Worm (Caenorhabditis elegans) whole organism, early embryonic: ENCODE data around the gene drp-1.

Source experiments
- F13C5.2 ChIP-seq: sonication (generic microtip); optimal IDR thresholded peaks from 2 replicates; lab custom pipeline; 2017; ENCODE audit warnings: mild to moderate bottlenecking, missing genetic modification characterization, inconsistent platforms, missing compliant biosample characterization
- aly-1 ChIP-seq: sonication (generic microtip); optimal IDR thresholded peaks from 2 replicates; lab custom pipeline; 2016; ENCODE audit warnings: missing genetic modification characterization, missing compliant biosample characterization
- ama-1 ChIP-seq: fragments of 150-350 bp; optimal IDR thresholded peaks from 2 replicates; lab custom pipeline; 2014
- ceh-13 ChIP-seq: fragments of 200-800 bp; sonication (Bioruptor generic); optimal IDR thresholded peaks from 2 replicates; lab custom pipeline; 2018; ENCODE audit warnings: mild to moderate bottlenecking, missing genetic modification characterization, missing compliant biosample characterization
- ets-7 ChIP-seq: sonication (generic microtip); optimal IDR thresholded peaks from 2 replicates; lab custom pipeline; 2016; ENCODE audit warnings: missing genotype, missing genetic modification characterization, missing compliant biosample characterization
- flt-1 ChIP-seq: fragments of 200-800 bp; sonication (Bioruptor generic); IDR thresholded peaks from 2 replicates; pipeline ENCODE4 v1.3.6; 2022; ENCODE audit warnings: missing genetic modification characterization, missing compliant biosample characterization
- hmbx-1 ChIP-seq: sonication (generic microtip); optimal IDR thresholded peaks from 2 replicates; lab custom pipeline; 2016; ENCODE audit warnings: mild to moderate bottlenecking, missing genetic modification characterization, missing compliant biosample characterization
- hmg-4 ChIP-seq: fragments of 200-800 bp; sonication (Bioruptor generic); optimal IDR thresholded peaks from 2 replicates; lab custom pipeline; 2018; ENCODE audit warnings: mild to moderate bottlenecking, missing genetic modification characterization, missing compliant biosample characterization
- hnd-1 ChIP-seq: sonication (generic microtip); optimal IDR thresholded peaks from 2 replicates; lab custom pipeline; 2016; ENCODE audit warnings: missing genetic modification characterization, missing compliant biosample characterization
- pes-1 ChIP-seq: fragments of 200-800 bp; sonication (Bioruptor generic); IDR thresholded peaks from 2 replicates; pipeline ENCODE4 v1.3.6; 2022; ENCODE audit warnings: missing genetic modification reagents, missing genetic modification characterization, missing compliant biosample characterization
- scrt-1 ChIP-seq: fragments of 200-800 bp; sonication (Bioruptor generic); IDR thresholded peaks from 2 replicates; pipeline ENCODE4 v1.3.6; 2022; ENCODE audit warnings: missing genetic modification characterization, missing compliant biosample characterization
- tbx-11 ChIP-seq: fragments of 200-800 bp; sonication (Bioruptor generic); IDR thresholded peaks from 2 replicates; pipeline ENCODE4 v1.3.6; 2022; ENCODE audit warnings: missing genetic modification characterization, missing compliant biosample characterization
- tbx-37 ChIP-seq: fragments of 200-800 bp; sonication (Bioruptor generic); conservative IDR thresholded peaks from 2 replicates; pipeline ENCODE4 v1.3.6; 2022; ENCODE audit warnings: missing genetic modification reagents, missing genetic modification characterization, missing compliant biosample characterization
- tra-4 ChIP-seq: sonication (generic microtip); optimal IDR thresholded peaks from 2 replicates; lab custom pipeline; 2017; ENCODE audit warnings: missing genetic modification characterization, missing compliant biosample characterization

- TF ChIP-seq hmbx-1 (tag; lab: Kevin White, UChicago) (no peak), aly-1 (tag; lab: Kevin White, UChicago) (no peak), ama-1 (lab: Kevin White, UChicago) (no peak), flt-1 (GFP tag; lab: Robert Waterston, UW) (no peak), tbx-37 (GFP tag; lab: Robert Waterston, UW) (no peak), F13C5.2 (no peak), ceh-13 (no peak), tra-4 (no peak), tbx-11 (no peak), ets-7 (tag; lab: Kevin White, UChicago) (no peak), hnd-1 (tag; lab: Kevin White, UChicago) (no peak), scrt-1 (GFP tag; lab: Robert Waterston, UW) (no peak), hmg-4 (no peak), pes-1 (GFP tag; lab: Robert Waterston, UW) (no peak)
These were observed 22.8 kb downstream of the drp-1 start for ce11 chrIV:5561059-5561458.
